Worm (Caenorhabditis elegans) whole organism, late embryonic: ENCODE results near the gene F36H12.9.
"Not testable (repeated sequence)": the region's sequence is repeated elsewhere in the genome, so short reads cannot be mapped to it uniquely, and the experiment has no call there.

Source experiments
- C08G9.2 ChIP-seq: sonication (generic microtip); optimal IDR thresholded peaks from 2 replicates; lab custom pipeline; 2016; ENCODE audit warnings: mild to moderate bottlenecking, missing genetic modification characterization, moderate library complexity, missing compliant biosample characterization
- F13H6.1 ChIP-seq: sonication (generic microtip); optimal IDR thresholded peaks from 2 replicates; lab custom pipeline; 2016; ENCODE audit warnings: missing genetic modification characterization, missing compliant biosample characterization
- K02D7.2 ChIP-seq: sonication (generic microtip); optimal IDR thresholded peaks from 2 replicates; lab custom pipeline; 2017; ENCODE audit warnings: mild to moderate bottlenecking, missing genetic modification characterization, missing compliant biosample characterization
- T23F11.4 ChIP-seq: fragments of 200-800 bp; sonication (Bioruptor generic); optimal IDR thresholded peaks from 2 replicates; lab custom pipeline; 2018; ENCODE audit warnings: mild to moderate bottlenecking, missing genetic modification characterization, missing compliant biosample characterization
- ahr-1 ChIP-seq: sonication (generic microtip); optimal IDR thresholded peaks from 2 replicates; lab custom pipeline; 2016; ENCODE audit warnings: missing genetic modification characterization, missing compliant biosample characterization
- ama-1 ChIP-seq: fragments of 150-350 bp; optimal IDR thresholded peaks from 2 replicates; lab custom pipeline; 2014
- ceh-22 ChIP-seq: sonication (generic microtip); optimal IDR thresholded peaks from 2 replicates; lab custom pipeline; 2017; ENCODE audit warnings: missing biosample characterization, missing genetic modification characterization
- ceh-24 ChIP-seq: sonication (generic microtip); optimal IDR thresholded peaks from 2 replicates; lab custom pipeline; 2016; ENCODE audit warnings: mild to moderate bottlenecking, missing genetic modification characterization, missing compliant biosample characterization
- ceh-30 ChIP-seq: fragments of 150-350 bp; optimal IDR thresholded peaks from 2 replicates; lab custom pipeline; 2014; ENCODE audit warnings: missing biosample characterization, missing genetic modification characterization
- ceh-31 ChIP-seq: sonication (generic microtip); optimal IDR thresholded peaks from 2 replicates; lab custom pipeline; 2016; ENCODE audit warnings: missing genetic modification characterization, missing compliant biosample characterization
- ceh-34 ChIP-seq: sonication (generic microtip); optimal IDR thresholded peaks from 2 replicates; lab custom pipeline; 2016; ENCODE audit warnings: mild to moderate bottlenecking, missing genetic modification characterization, missing compliant biosample characterization
- ceh-48 ChIP-seq: sonication (generic microtip); optimal IDR thresholded peaks from 2 replicates; lab custom pipeline; 2016; ENCODE audit warnings: missing genetic modification characterization, inconsistent platforms, missing compliant biosample characterization
- ceh-6 ChIP-seq: fragments of 200-800 bp; sonication (Bioruptor generic); optimal IDR thresholded peaks from 2 replicates; lab custom pipeline; 2018; ENCODE audit warnings: mild to moderate bottlenecking, missing genetic modification characterization, missing compliant biosample characterization
- dve-1 ChIP-seq: sonication (generic microtip); optimal IDR thresholded peaks from 2 replicates; lab custom pipeline; 2017; ENCODE audit warnings: antibody characterized with exemption, mild to moderate bottlenecking, missing genetic modification characterization, missing compliant biosample characterization
- elt-4 ChIP-seq: sonication (generic microtip); optimal IDR thresholded peaks from 2 replicates; lab custom pipeline; 2016; ENCODE audit warnings: missing genetic modification characterization, missing compliant biosample characterization
- fax-1 ChIP-seq: sonication (generic microtip); optimal IDR thresholded peaks from 2 replicates; lab custom pipeline; 2016; ENCODE audit warnings: missing genotype, missing genetic modification characterization, missing compliant biosample characterization
- fkh-10 ChIP-seq: fragments of 150-350 bp; optimal IDR thresholded peaks from 2 replicates; lab custom pipeline; 2014; ENCODE audit warnings: missing biosample characterization, missing genetic modification reagents, missing genetic modification characterization
- fkh-6 ChIP-seq: sonication (generic microtip); optimal IDR thresholded peaks from 2 replicates; lab custom pipeline; 2016; ENCODE audit warnings: missing genetic modification characterization, missing compliant biosample characterization
- hlh-6 ChIP-seq: sonication (generic microtip); optimal IDR thresholded peaks from 2 replicates; lab custom pipeline; 2016; ENCODE audit warnings: missing genotype, missing genetic modification characterization, missing compliant biosample characterization
- lim-6 ChIP-seq: sonication (generic microtip); optimal IDR thresholded peaks from 2 replicates; lab custom pipeline; 2016; ENCODE audit warnings: missing genetic modification characterization, missing compliant biosample characterization
- lin-11 ChIP-seq: fragments of 200-800 bp; sonication (Bioruptor generic); optimal IDR thresholded peaks from 2 replicates; lab custom pipeline; 2018; ENCODE audit warnings: mild to moderate bottlenecking, missing genetic modification characterization, missing compliant biosample characterization
- madf-2 ChIP-seq: sonication (generic microtip); optimal IDR thresholded peaks from 2 replicates; lab custom pipeline; 2017; ENCODE audit warnings: missing genetic modification characterization, missing compliant biosample characterization
- mec-3 ChIP-seq: sonication (generic microtip); optimal IDR thresholded peaks from 2 replicates; lab custom pipeline; 2016; ENCODE audit warnings: borderline replicate concordance, missing genetic modification characterization, missing compliant biosample characterization
- nfya-1 ChIP-seq: sonication (generic microtip); optimal IDR thresholded peaks from 2 replicates; lab custom pipeline; 2017; ENCODE audit warnings: missing genetic modification characterization, mild to moderate bottlenecking, missing compliant biosample characterization, antibody characterized with exemption, moderate library complexity
- nhr-232 ChIP-seq: sonication (generic microtip); optimal IDR thresholded peaks from 2 replicates; lab custom pipeline; 2016; ENCODE audit warnings: missing genetic modification characterization, missing compliant biosample characterization
- pat-9 ChIP-seq: fragments of 200-800 bp; sonication (Bioruptor generic); optimal IDR thresholded peaks from 2 replicates; lab custom pipeline; 2018; ENCODE audit warnings: mild to moderate bottlenecking, missing genetic modification characterization, moderate library complexity, missing compliant biosample characterization
- pha-4 ChIP-seq: fragments of 150-350 bp; optimal IDR thresholded peaks from 2 replicates; lab custom pipeline; 2018; ENCODE audit warnings: missing biosample characterization, missing genetic modification reagents, missing genetic modification characterization
- pqm-1 ChIP-seq: sonication (generic microtip); optimal IDR thresholded peaks from 2 replicates; lab custom pipeline; 2016; ENCODE audit warnings: missing genetic modification characterization, missing compliant biosample characterization
- pros-1 ChIP-seq: fragments of 150-350 bp; optimal IDR thresholded peaks from 2 replicates; lab custom pipeline; 2014; ENCODE audit warnings: missing biosample characterization, missing genetic modification reagents, missing genetic modification characterization
- rnt-1 ChIP-seq: sonication (generic microtip); optimal IDR thresholded peaks from 2 replicates; lab custom pipeline; 2016; ENCODE audit warnings: missing genetic modification characterization, missing compliant biosample characterization
- sox-2 ChIP-seq: fragments of 200-800 bp; sonication (Bioruptor generic); IDR thresholded peaks from 2 replicates; pipeline ENCODE4 v1.3.6; 2022; ENCODE audit warnings: missing genetic modification reagents, missing genetic modification characterization, missing compliant biosample characterization
- syd-9 ChIP-seq: sonication (generic microtip); optimal IDR thresholded peaks from 2 replicates; lab custom pipeline; 2016; ENCODE audit warnings: mild to moderate bottlenecking, missing genetic modification characterization, moderate library complexity, missing compliant biosample characterization
- unc-42 ChIP-seq: sonication (generic microtip); optimal IDR thresholded peaks from 2 replicates; lab custom pipeline; 2016; ENCODE audit warnings: missing genotype, missing genetic modification characterization, missing compliant biosample characterization
- unc-86 ChIP-seq: sonication (generic microtip); optimal IDR thresholded peaks from 2 replicates; lab custom pipeline; 2016; ENCODE audit warnings: missing genetic modification characterization, missing compliant biosample characterization
- ztf-16 ChIP-seq: sonication (generic microtip); optimal IDR thresholded peaks from 2 replicates; lab custom pipeline; 2017; ENCODE audit warnings: missing genetic modification characterization, missing compliant biosample characterization

F36H12.9 gene

ce11 chrIV:5290547-5290946 lies 33.7 kb downstream of the F36H12.9 start, which contains the start of gene nlp-47:
Gene nlp-47, plus strand, starts transcription at chrIV:5290847.
- TF ChIP-seq pha-4 (no peak), dve-1 (tag; lab: Kevin White, UChicago) (no peak), elt-4 (tag; lab: Kevin White, UChicago) (no peak), ceh-48 (no peak), syd-9 (no peak), nfya-1 (tag; lab: Kevin White, UChicago) (no peak), ceh-22 (tag; lab: Kevin White, UChicago) (no peak), K02D7.2 (tag; lab: Kevin White, UChicago) (no peak), ceh-31 (tag; lab: Kevin White, UChicago) (no peak), ztf-16 (tag; lab: Kevin White, UChicago) (no peak), ama-1 (lab: Kevin White, UChicago) (no peak), F13H6.1 (tag; lab: Kevin White, UChicago) (no peak)

ce11 chrIV:5291207-5291606 lies 34.4 kb downstream of the F36H12.9 start:
- no peak for TF ChIP-seq rnt-1 (tag; lab: Kevin White, UChicago)
- no peak for TF ChIP-seq T23F11.4 (GFP tag; lab: Kevin White, UChicago)
- TF ChIP-seq fkh-6 (tag; lab: Kevin White, UChicago), result no peak

- TF ChIP-seq madf-2 (tag; lab: Kevin White, UChicago) (no peak), fax-1 (no peak), ahr-1 (tag; lab: Kevin White, UChicago) (no peak), ceh-30 (tag; lab: Kevin White, UChicago) (no peak), mec-3 (tag; lab: Kevin White, UChicago) (no peak), lin-11 (tag; lab: Kevin White, UChicago) (no peak)
- TF ChIP-seq, all 69 proteins: peak for 0
Observed at ce11 chrIV:5294467-5294866, 37.6 kb downstream of the F36H12.9 start.

ce11 chrIV:5295240-5295639 lies 38.4 kb downstream of the F36H12.9 start, which contains the start of gene msp-51:
Gene msp-51, minus strand, starts transcription at chrIV:5295340.
- not testable (repeated sequence) for TF ChIP-seq F13H6.1 (tag; lab: Kevin White, UChicago); nhr-232; pqm-1 (tag; lab: Kevin White, UChicago)

- no peak for TF ChIP-seq madf-2 (tag; lab: Kevin White, UChicago)
- no peak for TF ChIP-seq sox-2 (GFP tag; lab: Robert Waterston, UW)
- TF ChIP-seq lim-6 (tag; lab: Kevin White, UChicago), result no peak
- no peak for TF ChIP-seq fax-1
- no peak for TF ChIP-seq T23F11.4 (GFP tag; lab: Kevin White, UChicago)
- no peak for TF ChIP-seq hlh-6
- TF ChIP-seq C08G9.2 (tag; lab: Kevin White, UChicago), result no peak
- TF ChIP-seq ahr-1 (tag; lab: Kevin White, UChicago), result no peak
- TF ChIP-seq pros-1, result no peak
- no peak for TF ChIP-seq unc-86 (tag; lab: Kevin White, UChicago)
- TF ChIP-seq ztf-16 (tag; lab: Kevin White, UChicago), result no peak
- TF ChIP-seq ceh-34, result no peak
- TF ChIP-seq ceh-6 (GFP tag; lab: Kevin White, UChicago), result no peak
- no peak for TF ChIP-seq pqm-1 (tag; lab: Kevin White, UChicago)
- no peak for TF ChIP-seq mec-3 (tag; lab: Kevin White, UChicago)
- no peak for TF ChIP-seq fkh-10
- TF ChIP-seq unc-42 (tag; lab: Kevin White, UChicago), result no peak
- no peak for TF ChIP-seq ceh-24 (tag; lab: Kevin White, UChicago)
- TF ChIP-seq pat-9 (tag; lab: Kevin White, UChicago), result no peak
- TF ChIP-seq, all 69 proteins: peak for 0
Observed at ce11 chrIV:5297436-5298012, 40.7 kb downstream of the F36H12.9 start, which contains the start of the genes ZK354.6 and msp-113. Gene ZK354.6, minus strand, starts transcription at chrIV:5297536. Gene msp-113, plus strand, starts transcription at chrIV:5297962.
